Fruit fly (Drosophila melanogaster) whole organism, adult: ENCODE data around the gene pst.

Source experiments
- CG12768 ChIP-seq: fragments of 200-800 bp; sonication (Bioruptor generic); optimal IDR thresholded peaks from 2 replicates; lab custom pipeline; 2017; ENCODE audit warnings: missing biosample characterization, missing genetic modification characterization, mild to moderate bottlenecking, moderate library complexity, missing genetic modification reagents
- cnc ChIP-seq, 2 experiments: fragments of >200 bp; optimal IDR thresholded peaks; 2 replicates each; lab custom pipeline; 2017
- ovo ChIP-seq: fragments of 200-800 bp; sonication (Bioruptor generic); optimal IDR thresholded peaks from 2 replicates; lab custom pipeline; 2016; ENCODE audit warnings: missing biosample characterization, missing genetic modification characterization

DNA sequence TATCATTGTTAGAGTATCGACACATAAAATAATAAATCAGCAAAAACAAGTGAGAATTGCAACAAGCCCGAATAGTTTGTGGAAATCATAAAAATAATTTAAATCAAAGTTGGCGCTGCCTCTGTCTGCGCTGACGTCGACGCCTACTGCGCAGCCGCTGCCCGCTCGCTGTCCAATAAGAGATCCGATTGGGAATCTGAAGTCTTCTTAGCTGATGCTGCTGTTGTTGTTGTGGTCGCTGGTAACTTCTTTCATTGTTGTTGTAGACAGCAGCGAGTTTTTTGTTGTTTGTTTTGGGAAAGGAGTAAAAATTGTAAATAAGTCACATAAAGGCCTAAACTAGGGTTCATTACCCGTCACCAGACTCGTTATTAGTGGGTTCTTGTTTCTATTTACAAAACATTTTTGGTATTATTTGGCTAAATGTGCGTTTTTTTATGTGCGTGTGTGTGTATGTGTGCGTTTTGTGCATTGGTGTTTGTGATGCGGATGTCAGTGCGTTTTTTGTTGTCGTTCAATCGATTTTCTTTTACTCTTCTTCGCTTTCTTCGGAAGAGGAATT lies 4.7 kb upstream of the pst start:
- TF ChIP-seq cnc (optimal IDR thresholded peaks at IDR 0.05; lab: Kevin White, UChicago) (no peak), ovo (GFP tag; lab: Kevin White, UChicago) (no peak), CG12768 (GFP tag; lab: Kevin White, UChicago) (no peak)
